Fruit fly (Drosophila melanogaster): ENCODE results near the gene NijA.

NijA gene

dm6 chr3L:10690904-10691408 is 5.7 kb downstream of the NijA start, which contains the start of gene CG11811 (continued):
- TF ChIP-seq Ets97D (GFP tag; optimal IDR thresholded peaks at IDR 0.05) (peak; percentile 19), Ets65A (GFP tag) (peak; percentile 56), CG6765 (GFP tag; optimal IDR thresholded peaks at IDR 0.05) (no peak), CG34376 (GFP tag; optimal IDR thresholded peaks at IDR 0.05) (peak; percentile 66), scrt (GFP tag; optimal IDR thresholded peaks at IDR 0.05) (no peak), CG34422 (GFP tag; IDR thresholded peaks at IDR 0.05) (peak; percentile 41; the same call in 1 of the 3 replicates), fu2 (GFP tag; optimal IDR thresholded peaks at IDR 0.05) (peak; percentile 2), CHES-1-like (GFP tag; optimal IDR thresholded peaks at IDR 0.05) (no peak), Dip3 (GFP tag; optimal IDR thresholded peaks at IDR 0.05) (no peak), CG13894 (tag; optimal IDR thresholded peaks at IDR 0.05) (peak; percentile 69), CG8359 (GFP tag; optimal IDR thresholded peaks at IDR 0.05; ENCODE audit: borderline replicate concordance) (no peak), inv (GFP tag; IDR thresholded peaks at IDR 0.05; ENCODE audit: partially characterized antibody) (peak; percentile 63), CG42726 (GFP tag; IDR thresholded peaks at IDR 0.05; ENCODE audit: partially characterized antibody) (peak; percentile 37), ato (GFP tag; IDR thresholded peaks at IDR 0.05; ENCODE audit: partially characterized antibody) (peak; percentile 73), hbn (GFP tag; IDR thresholded peaks at IDR 0.05; ENCODE audit: partially characterized antibody) (peak; percentile 67; the same call in 1 of the 2 replicates), vnd (GFP tag; IDR thresholded peaks at IDR 0.05; ENCODE audit: partially characterized antibody) (peak; percentile 60; the same call in 2 of the 3 replicates), CG6272 (GFP tag; IDR thresholded peaks at IDR 0.05) (no peak), Pdp1 (GFP tag; optimal IDR thresholded peaks at IDR 0.05) (peak in 1 of 2 experiments; percentile 15), E2f2 (GFP tag; IDR thresholded peaks at IDR 0.05) (peak; percentile 75), unc-4 (GFP tag; IDR thresholded peaks at IDR 0.05; ENCODE audit: partially characterized antibody) (peak; percentile 80), CG12769 (tag; optimal IDR thresholded peaks at IDR 0.05) (peak; percentile 86), HLH4C (GFP tag; IDR thresholded peaks at IDR 0.05; ENCODE audit: partially characterized antibody) (peak; percentile 75), shn (GFP tag; optimal IDR thresholded peaks at IDR 0.05) (peak; percentile 22), C15 (GFP tag; IDR thresholded peaks at IDR 0.05) (no peak), CG9797 (GFP tag; optimal IDR thresholded peaks at IDR 0.05) (no peak), bbx (GFP tag; IDR thresholded peaks at IDR 0.05; ENCODE audit: partially characterized antibody) (peak; percentile 83), CG8290 (GFP tag; optimal IDR thresholded peaks at IDR 0.05) (peak; percentile 66), CG8290 (tag; optimal IDR thresholded peaks at IDR 0.05) (peak; percentile 73 to 75), slbo (GFP tag; IDR thresholded peaks at IDR 0.05) (no peak), gro (GFP tag; optimal IDR thresholded peaks at IDR 0.05) (peak; percentile 16), CG4424 (GFP tag; optimal IDR thresholded peaks at IDR 0.05) (no peak), MBD-R2 (GFP tag; IDR thresholded peaks at IDR 0.05) (peak; percentile 71), Xrp1 (GFP tag; IDR thresholded peaks at IDR 0.05) (0 out of 2 replicates have a peak, but pooled peaks have one; percentile 6), rib (GFP tag; IDR thresholded peaks at IDR 0.05) (0 out of 2 replicates have a peak, but pooled peaks have one; percentile 45), CG6791 (GFP tag; IDR thresholded peaks at IDR 0.05; ENCODE audit: partially characterized antibody) (peak; percentile 78), CG3065 (GFP tag; optimal IDR thresholded peaks at IDR 0.05) (peak; percentile 93), az2 (GFP tag; optimal IDR thresholded peaks at IDR 0.05) (no peak), CG12659 (GFP tag; optimal IDR thresholded peaks at IDR 0.05) (peak; percentile 65), CG10267 (tag; optimal IDR thresholded peaks at IDR 0.05) (peak; percentile 52), ap (GFP tag; IDR thresholded peaks at IDR 0.05) (no peak), stwl (tag; optimal IDR thresholded peaks at IDR 0.05) (peak; percentile 93), CG11085 (GFP tag; IDR thresholded peaks at IDR 0.05) (0 out of 2 replicates have a peak, but pooled peaks have one; percentile 6), Scr (GFP tag; IDR thresholded peaks at IDR 0.05; ENCODE audit: partially characterized antibody) (peak; percentile 82), CG8281 (tag; optimal IDR thresholded peaks at IDR 0.05) (no peak), CG33557 (GFP tag; optimal IDR thresholded peaks at IDR 0.05) (no peak), CG34224 (GFP tag; IDR thresholded peaks at IDR 0.05; ENCODE audit: partially characterized antibody) (peak; percentile 82), CG14860 (GFP tag; IDR thresholded peaks at IDR 0.05; ENCODE audit: partially characterized antibody) (peak; percentile 70), cas (GFP tag; IDR thresholded peaks at IDR 0.05) (no peak), crol (GFP tag; IDR thresholded peaks at IDR 0.05) (no peak)
